Fruit fly (Drosophila melanogaster) whole organism, embryonic: Measurements from ENCODE around the gene CG15773.
A peak's percentile ranks its signal among the peaks of the same experiment; 100 is the strongest.

Experiments used
- CG10147 ChIP-seq: fragments of 200-800 bp; sonication (Bioruptor generic); optimal IDR thresholded peaks from 2 replicates; lab custom pipeline; 2019; ENCODE audit warnings: missing biosample characterization, mild to moderate bottlenecking, missing genetic modification characterization, moderate library complexity
- CG10366 ChIP-seq: fragments of 200-800 bp; sonication (Bioruptor generic); IDR thresholded peaks from 2 replicates; pipeline ENCODE4 v1.3.6; 2022; ENCODE audit warnings: missing biosample characterization, missing genetic modification characterization
- CG10979 ChIP-seq: fragments of 200-800 bp; sonication (Bioruptor generic); optimal IDR thresholded peaks from 2 replicates; lab custom pipeline; 2018; ENCODE audit warnings: missing biosample characterization, mild to moderate bottlenecking, missing genetic modification characterization, moderate library complexity
- CG11695 ChIP-seq: fragments of 200-800 bp; sonication (Bioruptor generic); IDR thresholded peaks from 3 replicates; pipeline ENCODE4 v1.3.6; 2022; ENCODE audit warnings: missing biosample characterization, missing genetic modification characterization
- CG12942 ChIP-seq: fragments of 200-800 bp; sonication (Bioruptor generic); optimal IDR thresholded peaks from 3 replicates; lab custom pipeline; 2016; ENCODE audit warnings: missing biosample characterization, missing genetic modification characterization
- CG14860 ChIP-seq: fragments of 200-800 bp; sonication (Bioruptor generic); IDR thresholded peaks from 3 replicates; pipeline ENCODE4 v1.3.6; 2022; ENCODE audit warnings: missing biosample characterization, missing genetic modification characterization; ENCODE audit not compliant: partially characterized antibody
- CG15269 ChIP-seq: fragments of 200-800 bp; sonication (Bioruptor generic); optimal IDR thresholded peaks from 2 replicates; lab custom pipeline; 2018; ENCODE audit warnings: missing biosample characterization, mild to moderate bottlenecking, missing genetic modification characterization, moderate library complexity
- CG30020 ChIP-seq: fragments of 200-800 bp; optimal IDR thresholded peaks from 2 replicates; lab custom pipeline; 2019; ENCODE audit warnings: missing biosample characterization, mild to moderate bottlenecking, missing genetic modification characterization, moderate library complexity
- CG31224 ChIP-seq: fragments of 200-800 bp; sonication (Bioruptor generic); IDR thresholded peaks from 2 replicates; pipeline ENCODE4 v1.3.6; 2022; ENCODE audit warnings: missing biosample characterization, missing genetic modification characterization
- CG32772 ChIP-seq: fragments of 200-800 bp; sonication (Bioruptor generic); IDR thresholded peaks from 2 replicates; pipeline ENCODE4 v1.3.6; 2022; ENCODE audit warnings: missing biosample characterization, missing genetic modification characterization
- CG3407 ChIP-seq: fragments of 200-800 bp; sonication (Bioruptor generic); optimal IDR thresholded peaks from 2 replicates; lab custom pipeline; 2018; ENCODE audit warnings: missing biosample characterization, mild to moderate bottlenecking, missing genetic modification characterization
- CG34224 ChIP-seq: fragments of 200-800 bp; sonication (Bioruptor generic); IDR thresholded peaks from 3 replicates; pipeline ENCODE4 v1.3.6; 2022; ENCODE audit warnings: missing biosample characterization, missing genetic modification characterization; ENCODE audit not compliant: partially characterized antibody
- CG42726 ChIP-seq: fragments of 200-800 bp; sonication (Bioruptor generic); IDR thresholded peaks from 2 replicates; pipeline ENCODE4 v1.3.6; 2022; ENCODE audit warnings: missing biosample characterization, missing genetic modification characterization; ENCODE audit not compliant: partially characterized antibody
- CG4617 ChIP-seq: fragments of 200-800 bp; sonication (Bioruptor generic); optimal IDR thresholded peaks from 3 replicates; lab custom pipeline; 2016; ENCODE audit warnings: missing biosample characterization, missing genetic modification characterization, borderline replicate concordance
- CG4820 ChIP-seq: fragments of 200-800 bp; sonication (Bioruptor generic); optimal IDR thresholded peaks from 3 replicates; lab custom pipeline; 2016; ENCODE audit warnings: missing biosample characterization, missing genetic modification characterization
- CG7556 ChIP-seq: fragments of 200-800 bp; sonication (Bioruptor generic); optimal IDR thresholded peaks from 2 replicates; lab custom pipeline; 2017; ENCODE audit warnings: missing biosample characterization, mild to moderate bottlenecking, missing genetic modification characterization
- CG8281 ChIP-seq: fragments of 200-800 bp; sonication (Bioruptor generic); optimal IDR thresholded peaks from 2 replicates; lab custom pipeline; 2018; ENCODE audit warnings: missing biosample characterization, mild to moderate bottlenecking, missing genetic modification characterization, moderate library complexity
- CrebB ChIP-seq: fragments of 200-800 bp; sonication (Bioruptor generic); optimal IDR thresholded peaks from 3 replicates; lab custom pipeline; 2018; ENCODE audit warnings: missing biosample characterization, mild to moderate bottlenecking, missing genetic modification characterization
- Eip74EF ChIP-seq, 2 experiments: fragments of 200-800 bp in 1 of 2; fragments of >200 bp in 1 of 2; sonication (Bioruptor generic) in 1 of 2; optimal IDR thresholded peaks; 2 replicates each; lab custom pipeline; 2017 to 2019; ENCODE audit warnings: missing biosample characterization in 2 of 2, missing genetic modification characterization in 2 of 2, mild to moderate bottlenecking in 1 of 2, moderate library complexity in 1 of 2
- Fer1 ChIP-seq: fragments of 200-800 bp; sonication (Bioruptor generic); optimal IDR thresholded peaks from 2 replicates; lab custom pipeline; 2017; ENCODE audit warnings: missing biosample characterization, mild to moderate bottlenecking, missing genetic modification characterization
- H2.0 ChIP-seq: fragments of 200-800 bp; sonication (Bioruptor generic); IDR thresholded peaks from 2 replicates; pipeline ENCODE4 v1.3.6; 2022; ENCODE audit warnings: missing biosample characterization, missing genetic modification characterization
- HLH3B ChIP-seq: fragments of 200-800 bp; sonication (Bioruptor generic); IDR thresholded peaks from 2 replicates; pipeline ENCODE4 v1.3.6; 2022; ENCODE audit warnings: missing biosample characterization, missing genetic modification characterization
- Hr51 ChIP-seq, 2 experiments: fragments of 200-800 bp; sonication (Bioruptor generic); optimal IDR thresholded peaks; 2 replicates in 1 of 2; 3 replicates in 1 of 2; lab custom pipeline; 2016 to 2018; ENCODE audit warnings: missing biosample characterization in 2 of 2, missing genetic modification characterization in 2 of 2, mild to moderate bottlenecking in 1 of 2, moderate library complexity in 1 of 2
- Nf-YA ChIP-seq: fragments of 200-800 bp; sonication (Bioruptor generic); IDR thresholded peaks from 2 replicates; pipeline ENCODE4 v1.3.6; 2022; ENCODE audit warnings: missing biosample characterization, missing genetic modification characterization
- Poxn ChIP-seq: fragments of 200-800 bp; sonication (Bioruptor generic); IDR thresholded peaks from 2 replicates; pipeline ENCODE4 v1.3.6; 2022; ENCODE audit warnings: missing biosample characterization, missing genetic modification characterization
- Sox100B ChIP-seq: fragments of 200-800 bp; sonication (Bioruptor generic); optimal IDR thresholded peaks from 3 replicates; lab custom pipeline; 2018; ENCODE audit warnings: missing biosample characterization, mild to moderate bottlenecking, missing genetic modification characterization
- YL-1 ChIP-seq: fragments of 200-800 bp; sonication (Bioruptor generic); optimal IDR thresholded peaks from 3 replicates; lab custom pipeline; 2017; ENCODE audit warnings: missing biosample characterization, mild to moderate bottlenecking, missing genetic modification characterization
- ara ChIP-seq: fragments of 200-800 bp; sonication (Bioruptor generic); IDR thresholded peaks from 2 replicates; pipeline ENCODE4 v1.3.6; 2022; ENCODE audit warnings: missing biosample characterization, missing genetic modification characterization
- chm ChIP-seq: fragments of 200-800 bp; sonication (Bioruptor generic); IDR thresholded peaks from 2 replicates; pipeline ENCODE4 v1.3.6; 2022; ENCODE audit warnings: missing biosample characterization, missing genetic modification characterization
- chn ChIP-seq: fragments of 200-800 bp; sonication (Bioruptor generic); optimal IDR thresholded peaks from 2 replicates; lab custom pipeline; 2016; ENCODE audit warnings: missing biosample characterization, missing genetic modification characterization
- corto ChIP-seq: fragments of 200-800 bp; sonication (Bioruptor generic); optimal IDR thresholded peaks from 2 replicates; lab custom pipeline; 2016; ENCODE audit warnings: missing biosample characterization, mild to moderate bottlenecking, missing genetic modification characterization, moderate library complexity
- crp ChIP-seq, 2 experiments: fragments of 200-800 bp; sonication (Bioruptor generic); optimal IDR thresholded peaks; 2 replicates in 1 of 2; 3 replicates in 1 of 2; lab custom pipeline; 2017; ENCODE audit warnings: missing biosample characterization in 2 of 2, missing genetic modification characterization in 2 of 2, mild to moderate bottlenecking in 1 of 2, moderate library complexity in 1 of 2
- dpn ChIP-seq, 2 experiments: fragments of 200-800 bp; sonication (Bioruptor generic); optimal IDR thresholded peaks; 3 replicates each; lab custom pipeline; 2016; ENCODE audit warnings: missing biosample characterization in 2 of 2, missing genetic modification characterization in 2 of 2
- emc ChIP-seq: fragments of 200-800 bp; sonication (Bioruptor generic); optimal IDR thresholded peaks from 2 replicates; lab custom pipeline; 2016; ENCODE audit warnings: missing biosample characterization, missing genetic modification characterization
- eyg ChIP-seq: fragments of 200-800 bp; sonication (Bioruptor generic); optimal IDR thresholded peaks from 3 replicates; lab custom pipeline; 2016; ENCODE audit warnings: missing biosample characterization, missing genetic modification characterization
- fd102C ChIP-seq: fragments of 200-800 bp; sonication (Bioruptor generic); optimal IDR thresholded peaks from 2 replicates; lab custom pipeline; 2018; ENCODE audit warnings: missing biosample characterization, mild to moderate bottlenecking, missing genetic modification characterization, moderate library complexity
- fru ChIP-seq: fragments of >200 bp; optimal IDR thresholded peaks from 2 replicates; lab custom pipeline; 2017
- gcm ChIP-seq: fragments of 200-800 bp; sonication (Bioruptor generic); optimal IDR thresholded peaks from 2 replicates; lab custom pipeline; 2019; ENCODE audit warnings: missing biosample characterization, mild to moderate bottlenecking, missing genetic modification characterization, moderate library complexity
- gsb ChIP-seq: fragments of 200-800 bp; sonication (Bioruptor generic); IDR thresholded peaks from 2 replicates; pipeline ENCODE4 v1.3.6; 2022; ENCODE audit warnings: missing biosample characterization, missing genetic modification characterization
- hbn ChIP-seq: fragments of 200-800 bp; sonication (Bioruptor generic); IDR thresholded peaks from 2 replicates; pipeline ENCODE4 v1.3.6; 2022; ENCODE audit warnings: missing biosample characterization, missing genetic modification characterization; ENCODE audit not compliant: partially characterized antibody
- kni ChIP-seq: fragments of 200-800 bp; sonication (Bioruptor generic); optimal IDR thresholded peaks from 3 replicates; lab custom pipeline; 2017; ENCODE audit warnings: mild to moderate bottlenecking, missing biosample characterization, missing genetic modification reagents, missing genetic modification characterization
- nau ChIP-seq: fragments of 200-800 bp; sonication (Bioruptor generic); optimal IDR thresholded peaks from 3 replicates; lab custom pipeline; 2017; ENCODE audit warnings: missing biosample characterization, mild to moderate bottlenecking, missing genetic modification characterization, missing genetic modification reagents
- pb ChIP-seq: fragments of 200-800 bp; sonication (Bioruptor generic); optimal IDR thresholded peaks from 3 replicates; lab custom pipeline; 2016; ENCODE audit warnings: missing biosample characterization, missing genetic modification characterization
- sens ChIP-seq: fragments of 200-800 bp; sonication (Bioruptor generic); peaks from one replicate; lab custom pipeline; 2016; ENCODE audit warnings: missing biosample characterization, missing genetic modification characterization
- slbo ChIP-seq: fragments of 200-800 bp; sonication (Bioruptor generic); IDR thresholded peaks from 2 replicates; pipeline ENCODE4 v1.3.6; 2022; ENCODE audit warnings: missing biosample characterization, missing genetic modification characterization
- tgo ChIP-seq: fragments of 200-800 bp; sonication (Bioruptor generic); IDR thresholded peaks from 3 replicates; pipeline ENCODE4 v1.3.6; 2022; ENCODE audit warnings: missing biosample characterization, missing genetic modification characterization
- trh ChIP-seq: fragments of 200-800 bp; sonication (Bioruptor generic); optimal IDR thresholded peaks from 2 replicates; lab custom pipeline; 2016; ENCODE audit warnings: missing biosample characterization, missing genetic modification characterization
- tx ChIP-seq: fragments of 200-800 bp; sonication (Bioruptor generic); optimal IDR thresholded peaks from 2 replicates; lab custom pipeline; 2016; ENCODE audit warnings: missing biosample characterization, missing genetic modification characterization
- usp ChIP-seq: fragments of >200 bp; optimal IDR thresholded peaks from 2 replicates; lab custom pipeline; 2017; ENCODE audit warnings: missing biosample characterization, missing genetic modification characterization
- z ChIP-seq: fragments of 200-800 bp; sonication (Bioruptor generic); IDR thresholded peaks from 3 replicates; pipeline ENCODE4 v1.3.6; 2022; ENCODE audit warnings: missing biosample characterization, missing genetic modification characterization

The CG15773 gene

DNA sequence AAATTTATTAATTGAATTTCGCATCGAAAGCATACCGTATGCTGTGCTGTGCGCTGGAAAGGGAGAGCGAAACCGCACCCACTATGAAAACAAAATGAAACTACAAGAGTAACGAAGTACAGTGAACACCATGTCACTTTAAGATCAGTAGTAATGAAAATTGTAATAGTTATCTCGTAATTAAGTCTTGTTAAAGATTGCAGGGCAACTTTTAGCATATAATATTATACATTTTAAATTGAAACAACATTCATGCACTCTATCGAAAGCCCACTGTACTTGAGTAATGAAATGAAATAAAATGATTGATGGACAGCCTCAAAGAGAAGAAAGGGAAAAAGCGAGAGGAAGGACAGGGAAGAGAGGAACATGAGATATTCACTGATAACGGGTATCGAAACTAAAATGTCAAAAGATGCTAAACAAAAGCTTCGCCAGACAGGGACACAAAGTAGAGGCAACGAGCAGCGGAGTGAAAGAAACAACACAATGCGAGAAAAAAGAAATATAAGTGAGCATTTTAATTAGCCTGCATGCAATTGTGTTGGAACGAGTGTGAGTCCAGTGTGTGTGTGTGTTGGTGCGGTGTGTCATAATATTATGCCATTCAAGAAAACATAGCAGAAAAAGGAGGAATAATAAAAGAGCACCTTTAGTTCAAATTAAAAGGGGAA is 2.9 kb downstream of the CG15773 start (continued):
- TF ChIP-seq tx (GFP tag; lab: Kevin White, UChicago) (peak; percentile 7), H2.0 (GFP tag; lab: Robert Waterston, UW) (peak; percentile 78), dpn (GFP tag; optimal IDR thresholded peaks at IDR 0.05; lab: Kevin White, UChicago) (peak; percentile 55 to 82), crp (GFP tag; optimal IDR thresholded peaks at IDR 0.05; lab: Kevin White, UChicago) (no peak), CG8281 (tag; lab: Kevin White, UChicago) (peak; percentile 51), chm (GFP tag; lab: Robert Waterston, UW) (peak; percentile 72), CG14860 (GFP tag; lab: Robert Waterston, UW) (no peak), CG42726 (GFP tag; lab: Robert Waterston, UW) (no peak), nau (GFP tag; lab: Kevin White, UChicago) (peak; percentile 31), ara (GFP tag; lab: Robert Waterston, UW) (peak; percentile 77), slbo (GFP tag; lab: Robert Waterston, UW) (peak; percentile 90), YL-1 (GFP tag; lab: Kevin White, UChicago) (no peak), HLH3B (GFP tag; lab: Robert Waterston, UW) (peak; percentile 78), emc (GFP tag; lab: Kevin White, UChicago) (no peak), hbn (GFP tag; lab: Robert Waterston, UW) (no peak), CG34224 (GFP tag; lab: Robert Waterston, UW) (no peak), CG4617 (GFP tag; lab: Kevin White, UChicago) (no peak), CrebB (tag; lab: Kevin White, UChicago) (peak; percentile 67), CG10979 (tag; lab: Kevin White, UChicago) (peak; percentile 56), kni (GFP tag; lab: Kevin White, UChicago) (no peak), CG15269 (tag; lab: Kevin White, UChicago) (peak; percentile 86), pb (GFP tag; lab: Kevin White, UChicago) (no peak), Hr51 (GFP tag; optimal IDR thresholded peaks at IDR 0.05; lab: Kevin White, UChicago) (peak; percentile 22 to 84), usp (GFP tag; lab: Kevin White, UChicago) (no peak), CG7556 (GFP tag; lab: Kevin White, UChicago) (peak; percentile 72), gsb (peak; percentile 39), Sox100B (GFP tag; lab: Kevin White, UChicago) (peak; percentile 55), eyg (GFP tag; lab: Kevin White, UChicago) (no peak), CG30020 (peak; percentile 10), Fer1 (GFP tag; lab: Kevin White, UChicago) (peak; percentile 81), fru (lab: Kevin White, UChicago) (no peak), CG32772 (GFP tag; lab: Robert Waterston, UW) (peak; percentile 72), CG10147 (peak; percentile 68), CG12942 (GFP tag; lab: Kevin White, UChicago) (peak; percentile 55), CG3407 (peak; percentile 50), CG10366 (GFP tag; lab: Robert Waterston, UW) (peak; percentile 78), gcm (GFP tag; lab: Kevin White, UChicago) (peak; percentile 76), CG31224 (no peak), z (GFP tag; lab: Robert Waterston, UW) (no peak), trh (no peak), fd102C (no peak), CG11695 (GFP tag; lab: Robert Waterston, UW) (peak; percentile 74), corto (GFP tag; lab: Kevin White, UChicago) (peak; percentile 51), chn (GFP tag; lab: Kevin White, UChicago) (peak; percentile 58), Nf-YA (GFP tag; lab: Robert Waterston, UW) (no peak), Poxn (peak; percentile 51; the same call in 1 of the 2 replicates), tgo (GFP tag; lab: Robert Waterston, UW) (peak; percentile 83), CG4820 (GFP tag; lab: Kevin White, UChicago) (peak; percentile 46), sens (GFP tag; lab: Kevin White, UChicago) (peak; percentile 96), Eip74EF (GFP tag; optimal IDR thresholded peaks at IDR 0.05; lab: Kevin White, UChicago) (peak in 1 of 2 experiments; percentile 77)
